Fruit fly (Drosophila melanogaster): ENCODE measurements around the gene CG3437.
A peak's percentile ranks its signal among the peaks of the same experiment; 100 is the strongest.

CG3437 gene

DNA sequence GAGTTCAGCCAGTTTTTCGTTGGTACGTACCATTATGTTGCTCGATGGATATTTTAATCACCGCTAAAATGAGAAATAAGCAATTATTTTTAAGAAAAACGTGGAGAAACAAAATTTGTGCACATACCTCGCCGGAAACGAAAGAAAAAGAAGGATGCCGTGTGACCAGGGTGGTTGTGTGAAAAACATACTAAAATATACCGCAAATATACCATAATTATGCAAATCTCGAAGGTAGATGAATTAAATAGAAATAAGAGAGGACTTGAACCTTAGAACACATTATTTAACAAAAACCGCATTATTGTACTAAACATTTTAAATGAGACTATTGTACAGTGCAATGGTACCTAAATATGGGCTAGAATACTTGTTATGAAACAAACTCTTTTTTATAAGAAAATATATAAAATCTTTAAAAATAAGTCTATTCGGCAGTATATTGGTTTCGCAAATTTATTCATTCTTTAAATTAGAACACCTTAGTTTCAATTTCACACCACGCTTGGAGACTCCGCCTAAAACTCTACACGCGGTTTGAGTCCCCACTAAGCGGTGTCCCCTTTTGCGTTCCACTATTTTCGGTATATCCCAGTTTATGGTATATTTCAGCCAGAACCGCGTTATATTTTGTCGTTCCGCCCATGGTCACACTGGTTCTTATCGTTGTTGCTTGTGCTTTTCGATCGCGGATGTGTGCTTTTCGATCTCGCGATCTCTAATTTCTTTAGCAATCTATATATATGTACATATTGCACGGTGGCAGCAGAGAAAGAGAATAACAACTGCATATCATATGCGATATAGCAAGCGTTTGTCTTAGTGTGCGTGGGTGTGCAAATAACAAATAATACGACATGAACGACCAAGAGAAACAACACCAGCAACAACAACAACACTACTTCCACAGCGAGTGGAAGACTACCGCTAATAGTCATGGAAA, 27.5 kb downstream of the CG3437 start, which contains the start of the genes RpS17 and MTF-1 (continued):
- TF ChIP-seq bbx (GFP tag; IDR thresholded peaks at IDR 0.05; ENCODE audit: partially characterized antibody) = no peak
- peak; percentile 24 for TF ChIP-seq Fer3 (tag; optimal IDR thresholded peaks at IDR 0.05)
- peak; percentile 45 to 49 for TF ChIP-seq bsh (GFP tag; optimal IDR thresholded peaks at IDR 0.05)
- TF ChIP-seq PHDP (tag; optimal IDR thresholded peaks at IDR 0.05) = peak; percentile 66
- TF ChIP-seq lbe (GFP tag; optimal IDR thresholded peaks at IDR 0.05) = peak; percentile 28
- no peak for TF ChIP-seq CG11247 (GFP tag; IDR thresholded peaks at IDR 0.05)
- no peak for TF ChIP-seq Neu2 (GFP tag; optimal IDR thresholded peaks at IDR 0.05; ENCODE audit: borderline replicate concordance)
- no peak for TF ChIP-seq CG9817 (tag; optimal IDR thresholded peaks at IDR 0.05)
- TF ChIP-seq Sry-β (GFP tag; optimal IDR thresholded peaks at IDR 0.05) = no peak
- TF ChIP-seq CG17802 (tag; optimal IDR thresholded peaks at IDR 0.05) = no peak
- TF ChIP-seq CG6175 (GFP tag; IDR thresholded peaks at IDR 0.05) = no peak
- TF ChIP-seq lov (optimal IDR thresholded peaks at IDR 0.05) = no peak
- TF ChIP-seq lov (GFP tag; IDR thresholded peaks at IDR 0.05) = peak; percentile 76; the same call in 2 of the 3 replicates
- TF ChIP-seq prd (optimal IDR thresholded peaks at IDR 0.05) = no peak
- no peak for TF ChIP-seq prd (GFP tag; IDR thresholded peaks at IDR 0.05)
- TF ChIP-seq so (GFP tag; IDR thresholded peaks at IDR 0.05) = 0 out of 3 replicates have a peak, but pooled peaks have one; percentile 29
- TF ChIP-seq salm (tag; optimal IDR thresholded peaks at IDR 0.05) = peak; percentile 62
- TF ChIP-seq CG8924 (tag; optimal IDR thresholded peaks at IDR 0.05) = peak; percentile 16
- no peak for TF ChIP-seq kay (GFP tag; optimal IDR thresholded peaks at IDR 0.05)
- TF ChIP-seq CG11504 (tag; optimal IDR thresholded peaks at IDR 0.05) = peak; percentile 34
- TF ChIP-seq lmd (GFP tag; IDR thresholded peaks at IDR 0.05) = no peak; the same call in 1 of the 2 replicates
- TF ChIP-seq Opbp (GFP tag; IDR thresholded peaks at IDR 0.05; ENCODE audit: partially characterized antibody) = no peak
- TF ChIP-seq Nf-YB (GFP tag; optimal IDR thresholded peaks at IDR 0.05) = peak; percentile 21
- TF ChIP-seq CG13123 (GFP tag; optimal IDR thresholded peaks at IDR 0.05) = peak; percentile 24
- peak; percentile 78 for TF ChIP-seq CG17912 (GFP tag; optimal IDR thresholded peaks at IDR 0.05)
- peak; percentile 14 for TF ChIP-seq cg (GFP tag; optimal IDR thresholded peaks at IDR 0.05)
- TF ChIP-seq B-H2 (GFP tag; optimal IDR thresholded peaks at IDR 0.05) = peak; percentile 44
- TF ChIP-seq CG14965 (GFP tag; optimal IDR thresholded peaks at IDR 0.05; ENCODE audit: borderline replicate concordance) = no peak
- peak; percentile 45 for TF ChIP-seq Asciz (GFP tag; optimal IDR thresholded peaks at IDR 0.05)
- TF ChIP-seq CG3065 (GFP tag; optimal IDR thresholded peaks at IDR 0.05) = no peak
- TF ChIP-seq tio (GFP tag; optimal IDR thresholded peaks at IDR 0.05) = peak; percentile 47
- TF ChIP-seq bcd (GFP tag; optimal IDR thresholded peaks at IDR 0.05) = peak; percentile 48
- TF ChIP-seq gce (GFP tag; IDR thresholded peaks at IDR 0.05) = peak; percentile 51; the same call in 1 of the 3 replicates
- TF ChIP-seq fd102C (GFP tag; optimal IDR thresholded peaks at IDR 0.05) = no peak
- TF ChIP-seq D (optimal IDR thresholded peaks at IDR 0.05) = no peak
- no peak for TF ChIP-seq D (GFP tag; optimal IDR thresholded peaks at IDR 0.05)
- TF ChIP-seq CG3726 (GFP tag; IDR thresholded peaks at IDR 0.05) = no peak
- TF ChIP-seq Oaz (GFP tag; IDR thresholded peaks at IDR 0.05) = no peak
- peak; percentile 12 for TF ChIP-seq CG30431 (GFP tag; optimal IDR thresholded peaks at IDR 0.05)
- no peak for TF ChIP-seq aop (GFP tag; IDR thresholded peaks at IDR 0.05)
- peak; percentile 43 for TF ChIP-seq CHES-1-like (GFP tag; optimal IDR thresholded peaks at IDR 0.05)
- peak in 1 of 2 experiments; percentile 73 for TF ChIP-seq Eip74EF (GFP tag; optimal IDR thresholded peaks at IDR 0.05)
- no peak for TF ChIP-seq Gsc (GFP tag; IDR thresholded peaks at IDR 0.05)
- TF ChIP-seq CG34422 (GFP tag; IDR thresholded peaks at IDR 0.05) = peak; percentile 62; the same call in 2 of the 3 replicates
- peak; percentile 61 for TF ChIP-seq CG13775 (GFP tag; optimal IDR thresholded peaks at IDR 0.05)
- TF ChIP-seq Dbx (GFP tag; IDR thresholded peaks at IDR 0.05) = peak; percentile 34; the same call in 2 of the 3 replicates
- peak; percentile 70 for TF ChIP-seq Rfx (GFP tag; IDR thresholded peaks at IDR 0.05)
- TF ChIP-seq onecut (GFP tag; IDR thresholded peaks at IDR 0.05) = peak; percentile 70
